Fruit fly (Drosophila melanogaster) whole organism, prepupa: ENCODE data around the gene for.
A peak's percentile ranks its signal among the peaks of the same experiment; 100 is the strongest.

Experiments
- CG10631 ChIP-seq: fragments of 200-800 bp; sonication (Bioruptor generic); optimal IDR thresholded peaks from 2 replicates; lab custom pipeline; 2016; ENCODE audit warnings: missing biosample characterization, missing genetic modification characterization
- CG10669 ChIP-seq: fragments of 200-800 bp; sonication (Bioruptor generic); optimal IDR thresholded peaks from 3 replicates; lab custom pipeline; 2018; ENCODE audit warnings: missing biosample characterization, mild to moderate bottlenecking, missing genetic modification characterization, moderate library complexity
- CG15336 ChIP-seq: fragments of 200-800 bp; sonication (Bioruptor generic); IDR thresholded peaks from 2 replicates; pipeline ENCODE4 v1.3.6; 2022; ENCODE audit warnings: missing biosample characterization, missing genetic modification characterization
- CG1621 ChIP-seq: fragments of 200-800 bp; sonication (Bioruptor generic); optimal IDR thresholded peaks from 3 replicates; lab custom pipeline; 2018; ENCODE audit warnings: missing biosample characterization, mild to moderate bottlenecking, missing genetic modification characterization
- CG3032 ChIP-seq: fragments of 200-800 bp; optimal IDR thresholded peaks from 2 replicates; lab custom pipeline; 2019; ENCODE audit warnings: missing biosample characterization, mild to moderate bottlenecking, missing genetic modification characterization, moderate library complexity
- CG31627 ChIP-seq: fragments of 200-800 bp; sonication (Bioruptor generic); optimal IDR thresholded peaks from 3 replicates; lab custom pipeline; 2016; ENCODE audit warnings: missing biosample characterization, missing genetic modification characterization
- CG34406 ChIP-seq: fragments of 200-800 bp; sonication (Bioruptor generic); optimal IDR thresholded peaks from 3 replicates; lab custom pipeline; 2016; ENCODE audit warnings: missing biosample characterization, missing genetic modification characterization
- CG6163 ChIP-seq: fragments of 200-800 bp; sonication (Bioruptor generic); IDR thresholded peaks from 3 replicates; pipeline ENCODE4 v1.3.6; 2022; ENCODE audit warnings: missing biosample characterization, missing genetic modification characterization
- CG6792 ChIP-seq: fragments of 200-800 bp; sonication (Bioruptor generic); optimal IDR thresholded peaks from 3 replicates; lab custom pipeline; 2016; ENCODE audit warnings: missing biosample characterization, missing genetic modification characterization
- CG6808 ChIP-seq: fragments of 200-800 bp; sonication (Bioruptor generic); optimal IDR thresholded peaks from 3 replicates; lab custom pipeline; 2017; ENCODE audit warnings: missing biosample characterization, missing genetic modification characterization, mild to moderate bottlenecking, moderate library complexity, missing genetic modification reagents
- CG6854 ChIP-seq: fragments of 200-800 bp; sonication (Bioruptor generic); optimal IDR thresholded peaks from 2 replicates; lab custom pipeline; 2017; ENCODE audit warnings: missing biosample characterization, mild to moderate bottlenecking, missing genetic modification characterization
- CG8119 ChIP-seq: fragments of 200-800 bp; sonication (Bioruptor generic); IDR thresholded peaks from 3 replicates; pipeline ENCODE4 v1.3.6; 2022; ENCODE audit warnings: missing biosample characterization, missing genetic modification characterization
- CG9139 ChIP-seq: fragments of 200-800 bp; sonication (Bioruptor generic); optimal IDR thresholded peaks from 3 replicates; lab custom pipeline; 2017; ENCODE audit warnings: missing biosample characterization, mild to moderate bottlenecking, missing genetic modification characterization
- Eip78C ChIP-seq: fragments of 200-800 bp; sonication (Bioruptor generic); peaks from one replicate; lab custom pipeline; 2016; ENCODE audit warnings: missing biosample characterization, missing genetic modification characterization
- Eip93F ChIP-seq: fragments of 200-800 bp; sonication (Bioruptor generic); optimal IDR thresholded peaks from 2 replicates; lab custom pipeline; 2016; ENCODE audit warnings: missing biosample characterization, mild to moderate bottlenecking, missing genetic modification characterization
- Ets96B ChIP-seq: fragments of 200-800 bp; optimal IDR thresholded peaks from 2 replicates; lab custom pipeline; 2019; ENCODE audit warnings: missing biosample characterization, mild to moderate bottlenecking, missing genetic modification characterization, moderate library complexity
- Gug ChIP-seq: fragments of 200-800 bp; sonication (Bioruptor generic); IDR thresholded peaks from 2 replicates; pipeline ENCODE4 v1.3.6; 2022; ENCODE audit warnings: missing biosample characterization, missing genetic modification characterization
- Hr39 ChIP-seq: fragments of 200-800 bp; sonication (Bioruptor generic); optimal IDR thresholded peaks from 2 replicates; lab custom pipeline; 2016; ENCODE audit warnings: missing biosample characterization, missing genetic modification characterization
- Lpt ChIP-seq: fragments of 200-800 bp; sonication (Bioruptor generic); optimal IDR thresholded peaks from 3 replicates; lab custom pipeline; 2016; ENCODE audit warnings: missing biosample characterization, missing genetic modification characterization
- Met ChIP-seq: fragments of 200-800 bp; sonication (Bioruptor generic); optimal IDR thresholded peaks from 3 replicates; lab custom pipeline; 2016; ENCODE audit warnings: missing biosample characterization, missing genetic modification characterization
- Smox ChIP-seq: fragments of 200-800 bp; sonication (Bioruptor generic); optimal IDR thresholded peaks from 3 replicates; lab custom pipeline; 2016; ENCODE audit warnings: missing biosample characterization, missing genetic modification characterization
- achi ChIP-seq: fragments of 200-800 bp; sonication (Bioruptor generic); optimal IDR thresholded peaks from 3 replicates; lab custom pipeline; 2016; ENCODE audit warnings: missing biosample characterization, missing genetic modification characterization
- acj6 ChIP-seq: fragments of 200-800 bp; sonication (Bioruptor generic); optimal IDR thresholded peaks from 3 replicates; lab custom pipeline; 2016; ENCODE audit warnings: missing biosample characterization, missing genetic modification characterization
- dac ChIP-seq: fragments of 200-800 bp; sonication (Bioruptor generic); optimal IDR thresholded peaks from 2 replicates; lab custom pipeline; 2017; ENCODE audit warnings: missing biosample characterization, mild to moderate bottlenecking, missing genetic modification characterization
- esn ChIP-seq: fragments of 200-800 bp; sonication (Bioruptor generic); optimal IDR thresholded peaks from 2 replicates; lab custom pipeline; 2016; ENCODE audit warnings: missing biosample characterization, mild to moderate bottlenecking, missing genetic modification characterization, moderate library complexity
- fkh ChIP-seq: fragments of 200-800 bp; sonication (Bioruptor generic); optimal IDR thresholded peaks from 3 replicates; lab custom pipeline; 2017; ENCODE audit warnings: missing biosample characterization, mild to moderate bottlenecking, missing genetic modification characterization, moderate library complexity
- lz ChIP-seq: fragments of 200-800 bp; sonication (Bioruptor generic); optimal IDR thresholded peaks from 3 replicates; lab custom pipeline; 2016; ENCODE audit warnings: missing biosample characterization, missing genetic modification characterization
- pdm3 ChIP-seq: fragments of 200-800 bp; sonication (Bioruptor generic); optimal IDR thresholded peaks from 3 replicates; lab custom pipeline; 2016; ENCODE audit warnings: missing biosample characterization, missing genetic modification characterization
- salr ChIP-seq, 2 experiments: fragments of 200-800 bp; sonication (Bioruptor generic); optimal IDR thresholded peaks; 3 replicates each; lab custom pipeline; 2016 to 2018; ENCODE audit warnings: missing biosample characterization in 2 of 2, missing genetic modification characterization in 2 of 2, mild to moderate bottlenecking in 1 of 2
- svp ChIP-seq: fragments of 200-800 bp; sonication (Bioruptor generic); peaks from one replicate; lab custom pipeline; 2016; ENCODE audit warnings: missing biosample characterization, missing genetic modification characterization
- vri ChIP-seq: fragments of 200-800 bp; sonication (Bioruptor generic); optimal IDR thresholded peaks from 3 replicates; lab custom pipeline; 2016; ENCODE audit warnings: missing biosample characterization, mild to moderate bottlenecking, missing genetic modification characterization

for gene

DNA sequence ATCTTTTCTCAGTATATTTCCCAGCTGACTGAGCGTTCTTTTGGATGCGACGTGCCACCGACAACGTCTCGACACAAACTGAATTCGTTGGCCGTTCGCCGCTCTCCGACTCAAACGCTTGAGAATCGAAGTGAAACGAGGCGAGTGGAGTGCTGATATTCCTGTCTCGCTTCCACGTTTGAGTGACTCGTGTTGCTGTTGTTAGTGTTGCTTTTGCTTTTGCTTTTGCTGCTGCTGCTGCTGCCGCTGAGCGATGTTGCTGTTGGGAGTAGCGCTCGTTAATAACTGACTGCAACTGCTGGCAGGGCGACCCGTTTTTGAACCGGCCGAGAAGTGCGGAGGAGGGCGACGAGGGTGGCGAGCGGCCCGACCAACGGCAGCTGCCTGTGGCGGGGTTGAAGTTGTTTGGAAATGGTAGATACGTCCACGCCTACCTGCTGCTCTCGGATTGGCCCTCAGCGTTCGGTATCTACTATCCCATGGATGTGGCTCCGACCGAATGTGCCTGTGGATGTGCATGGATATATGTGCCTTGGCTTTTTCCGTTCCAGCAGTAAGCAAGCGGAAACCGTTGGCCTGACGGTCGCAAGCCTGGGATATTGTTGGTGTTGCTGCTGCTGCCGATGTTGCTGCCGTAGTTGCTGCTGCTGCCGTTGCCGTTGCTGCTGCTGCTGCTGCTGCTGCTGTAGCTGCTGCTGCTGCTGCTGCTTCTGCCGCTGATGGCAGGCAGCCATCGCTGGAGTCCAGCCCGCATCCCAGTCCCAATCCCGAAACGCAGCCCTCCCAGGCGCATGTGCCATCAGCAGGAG, 50.1 kb downstream of the for start, which contains the start of gene odd (continued):
- TF ChIP-seq CG9139 (GFP tag; lab: Kevin White, UChicago) (no peak), Gug (GFP tag; lab: Robert Waterston, UW) (no peak), Ets96B (no peak), CG34406 (GFP tag; lab: Kevin White, UChicago) (no peak), Eip78C (GFP tag; lab: Kevin White, UChicago) (peak; percentile 11)
- TF ChIP-seq, all 60 proteins: peak for 7

DNA sequence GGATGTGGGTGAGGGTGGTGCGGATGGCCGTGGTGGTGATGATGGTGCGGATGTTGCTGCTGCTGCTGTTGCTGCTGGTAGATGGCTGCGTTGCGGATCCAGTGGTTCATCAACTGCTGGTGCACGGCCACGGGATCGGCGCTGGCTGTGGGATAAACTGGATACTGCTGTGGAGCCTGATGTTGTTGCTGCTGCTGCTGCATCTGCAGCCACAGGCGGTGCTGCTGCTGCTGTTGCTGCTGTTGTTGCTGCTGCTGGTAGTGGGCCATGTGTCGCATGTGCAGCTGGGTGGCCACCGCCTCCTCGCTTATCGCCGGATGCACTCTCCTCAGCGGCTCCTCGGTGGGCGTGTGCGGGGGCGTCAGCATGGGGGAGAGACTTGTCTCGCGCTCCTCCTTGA, 51.1 kb downstream of the for start:
- no peak for TF ChIP-seq vri

DNA sequence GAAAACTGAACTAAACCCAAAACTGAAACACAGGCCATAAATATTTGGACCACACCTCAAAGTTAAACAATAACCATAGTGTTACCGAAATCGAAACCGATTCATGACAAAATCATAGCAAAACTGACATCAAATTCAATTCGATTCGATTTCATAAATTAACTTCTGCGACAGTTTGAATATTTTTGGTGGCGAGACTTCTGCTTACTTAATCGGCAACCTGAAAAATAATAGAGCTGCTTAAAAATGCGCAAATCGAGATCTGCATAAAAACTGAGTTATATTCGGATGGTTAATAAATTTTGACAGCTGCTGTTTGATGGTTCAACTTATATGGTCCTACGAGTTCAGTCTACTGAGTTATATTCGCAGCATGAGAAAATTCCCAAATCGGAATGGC, 53.2 kb downstream of the for start:
- TF ChIP-seq CG6792 (GFP tag; lab: Kevin White, UChicago) (no peak), achi (GFP tag; lab: Kevin White, UChicago) (no peak), acj6 (no peak), CG8119 (GFP tag; lab: Robert Waterston, UW) (no peak), Met (GFP tag; lab: Kevin White, UChicago) (no peak), salr (GFP tag; optimal IDR thresholded peaks at IDR 0.05; lab: Kevin White, UChicago) (no peak), fkh (no peak)

DNA sequence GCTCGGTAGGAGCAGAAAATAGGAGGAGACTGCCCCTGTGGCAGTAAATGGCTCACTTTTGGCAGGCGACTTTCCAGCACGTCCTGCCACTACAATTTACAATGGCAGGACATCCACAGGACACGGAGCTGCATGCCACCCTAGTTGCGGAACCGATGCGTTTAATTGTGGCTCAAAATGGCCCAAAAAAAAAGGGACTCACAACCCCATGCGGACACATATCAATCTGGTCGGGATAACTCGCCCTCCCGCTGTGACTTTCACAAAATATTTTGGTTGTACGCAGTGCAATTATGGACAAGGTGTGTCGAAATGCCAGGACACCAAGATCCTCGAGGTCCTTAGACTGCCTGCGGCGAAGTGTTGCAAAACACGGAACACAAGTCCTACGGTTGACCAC, 54.2 kb downstream of the for start:
- TF ChIP-seq svp = no peak
- no peak for TF ChIP-seq CG34406 (GFP tag; lab: Kevin White, UChicago)
- TF ChIP-seq esn = no peak
- TF ChIP-seq Lpt (GFP tag; lab: Kevin White, UChicago) = no peak
- no peak for TF ChIP-seq CG6854 (GFP tag; lab: Kevin White, UChicago)
- no peak for TF ChIP-seq CG10631
- no peak for TF ChIP-seq CG31627 (GFP tag; lab: Kevin White, UChicago)
- no peak for TF ChIP-seq dac (GFP tag; lab: Kevin White, UChicago)
- no peak for TF ChIP-seq CG1621 (tag; lab: Kevin White, UChicago)
- TF ChIP-seq Eip93F (GFP tag; lab: Kevin White, UChicago) = no peak
- no peak for TF ChIP-seq pdm3 (GFP tag; lab: Kevin White, UChicago)
- TF ChIP-seq CG10669 = no peak
- TF ChIP-seq CG9139 (GFP tag; lab: Kevin White, UChicago) = no peak
- TF ChIP-seq CG8119 (GFP tag; lab: Robert Waterston, UW) = no peak

DNA sequence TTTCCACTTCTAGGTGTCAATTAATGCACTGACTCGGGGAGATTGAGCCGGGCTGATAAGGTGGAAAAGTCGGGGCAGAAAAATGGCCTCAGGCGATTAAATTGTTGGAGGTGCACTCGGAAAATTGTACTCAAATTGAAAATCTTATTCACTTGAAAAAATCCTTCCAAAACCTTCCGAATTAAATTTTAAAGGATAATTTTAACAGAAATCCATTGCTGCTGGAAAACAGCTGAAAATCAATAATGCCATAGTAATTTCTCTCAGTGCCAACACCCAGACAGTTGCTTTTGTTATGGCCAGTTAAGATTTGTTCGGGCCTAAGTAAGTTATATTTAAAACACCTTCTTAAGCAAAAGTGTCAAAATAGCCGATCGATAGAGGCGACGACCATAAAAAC, 55.9 kb downstream of the for start:
- TF ChIP-seq Met (GFP tag; lab: Kevin White, UChicago) (no peak), Smox (GFP tag; lab: Kevin White, UChicago) (no peak), Hr39 (GFP tag; lab: Kevin White, UChicago) (no peak), achi (GFP tag; lab: Kevin White, UChicago) (no peak), CG9139 (GFP tag; lab: Kevin White, UChicago) (no peak), esn (no peak), CG6808 (GFP tag; lab: Kevin White, UChicago) (peak; percentile 28), CG6163 (GFP tag; lab: Robert Waterston, UW) (peak; percentile 34; the same call in 1 of the 3 replicates), CG1621 (tag; lab: Kevin White, UChicago) (no peak), CG3032 (peak; percentile 30), CG15336 (0 out of 2 replicates have a peak, but pooled peaks have one; percentile 11), Eip78C (GFP tag; lab: Kevin White, UChicago) (peak; percentile 47), pdm3 (GFP tag; lab: Kevin White, UChicago) (no peak), lz (GFP tag; lab: Kevin White, UChicago) (no peak)
